Worm (Caenorhabditis elegans): ENCODE results near the gene gtf-2H2C.

ce11 chrIII:10136778-10137177, 46.2 kb upstream of the gtf-2H2C start, which contains the start of gene ZK1128.7:
- TF ChIP-seq W03F9.2 (tag; optimal IDR thresholded peaks at IDR 0.05) (no peak), dao-5 (tag; optimal IDR thresholded peaks at IDR 0.05) (no peak), him-1 (tag; optimal IDR thresholded peaks at IDR 0.05) (no peak)

Measured in whole organism, L4/young adult.